Fruit fly (Drosophila melanogaster): Measurements from ENCODE around the gene CTCF.

Gene CTCF

DNA sequence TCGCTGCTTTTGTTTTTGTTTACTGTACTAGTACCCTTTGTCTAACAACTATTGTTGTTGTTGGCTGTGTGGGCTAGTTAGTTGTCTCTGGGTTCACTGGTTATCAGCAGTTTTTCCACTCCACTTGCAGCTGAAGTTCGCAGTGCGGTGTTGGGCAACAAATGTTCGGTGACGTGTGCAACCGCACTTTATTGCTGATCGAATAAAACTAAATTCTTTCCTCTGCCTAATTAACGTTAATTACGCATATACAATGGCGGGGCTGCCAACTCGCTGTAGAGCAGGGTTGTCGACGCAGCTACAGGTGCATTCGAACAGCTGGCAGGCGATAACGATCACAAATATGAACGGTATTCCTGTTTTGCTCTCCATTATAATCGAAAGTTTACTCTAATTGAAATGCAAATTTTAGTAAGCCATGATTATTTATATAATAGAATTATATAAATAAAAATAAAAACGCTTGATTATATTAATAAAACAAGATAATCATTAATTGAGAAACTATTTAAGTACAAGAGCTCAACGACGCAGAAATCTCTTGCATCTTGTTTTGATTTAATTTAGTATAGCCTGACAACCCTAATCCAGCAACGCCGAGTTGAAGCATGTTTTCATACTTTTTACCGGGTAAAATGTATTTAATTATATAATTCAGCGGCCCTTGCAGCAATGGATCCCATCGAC lies 27.8 kb downstream of the CTCF start, which contains the start of the genes mrva, CG42307 and mus312 (continued):
- TF ChIP-seq HmgD (GFP tag; optimal IDR thresholded peaks at IDR 0.05) (no peak), tx (GFP tag; optimal IDR thresholded peaks at IDR 0.05) (no peak), Dp (GFP tag; optimal IDR thresholded peaks at IDR 0.05) (peak; percentile 19), Nf-YB (GFP tag; optimal IDR thresholded peaks at IDR 0.05) (peak; percentile 77), wdn (GFP tag; IDR thresholded peaks at IDR 0.05) (peak; percentile 63), CG16815 (GFP tag; optimal IDR thresholded peaks at IDR 0.05) (peak; percentile 68), CG3847 (GFP tag; IDR thresholded peaks at IDR 0.05) (peak; percentile 93), CG11504 (tag; optimal IDR thresholded peaks at IDR 0.05) (peak; percentile 91), CG32767 (GFP tag; IDR thresholded peaks at IDR 0.05) (peak; percentile 87), CG6175 (GFP tag; IDR thresholded peaks at IDR 0.05) (peak; percentile 34; the same call in 1 of the 3 replicates), disco-r (GFP tag; optimal IDR thresholded peaks at IDR 0.05) (no peak), CG14710 (tag; optimal IDR thresholded peaks at IDR 0.05) (peak; percentile 95), CG16813 (GFP tag; IDR thresholded peaks at IDR 0.05; ENCODE audit: partially characterized antibody) (no peak), Rfx (GFP tag; IDR thresholded peaks at IDR 0.05) (peak; percentile 88), Hand (GFP tag; optimal IDR thresholded peaks at IDR 0.05) (peak; percentile 74), bigmax (GFP tag; optimal IDR thresholded peaks at IDR 0.05) (no peak), Atf-2 (GFP tag; optimal IDR thresholded peaks at IDR 0.05) (peak; percentile 26), bowl (GFP tag; IDR thresholded peaks at IDR 0.05) (no peak), pnt (GFP tag; optimal IDR thresholded peaks at IDR 0.05) (peak; percentile 18), kah (GFP tag; optimal IDR thresholded peaks at IDR 0.05) (peak; percentile 87), zf30C (GFP tag; optimal IDR thresholded peaks at IDR 0.05) (peak; percentile 42), CG2678 (tag; optimal IDR thresholded peaks at IDR 0.05) (no peak), CG15479 (GFP tag; optimal IDR thresholded peaks at IDR 0.05) (peak; percentile 27), CG15601 (tag; optimal IDR thresholded peaks at IDR 0.05) (peak; percentile 93), fd64A (GFP tag; optimal IDR thresholded peaks at IDR 0.05) (peak; percentile 14), CG10209 (GFP tag; optimal IDR thresholded peaks at IDR 0.05) (peak; percentile 89), ase (GFP tag; IDR thresholded peaks at IDR 0.05) (peak; percentile 64; the same call in 2 of the 3 replicates), HLH3B (GFP tag; IDR thresholded peaks at IDR 0.05) (peak; percentile 74), tll (GFP tag; optimal IDR thresholded peaks at IDR 0.05) (peak in 1 of 2 experiments; percentile 17), schlank (tag; optimal IDR thresholded peaks at IDR 0.05) (peak; percentile 54), HLH54F (GFP tag; optimal IDR thresholded peaks at IDR 0.05) (peak; percentile 49), CG5245 (GFP tag; optimal IDR thresholded peaks at IDR 0.05) (peak; percentile 29), CG6854 (GFP tag; optimal IDR thresholded peaks at IDR 0.05) (peak; percentile 44), gfzf (GFP tag; optimal IDR thresholded peaks at IDR 0.05) (no peak), CG8089 (GFP tag; optimal IDR thresholded peaks at IDR 0.05) (peak; percentile 35), sr (GFP tag; IDR thresholded peaks at IDR 0.05) (no peak), sqz (GFP tag; optimal IDR thresholded peaks at IDR 0.05) (no peak), E2f1 (GFP tag; IDR thresholded peaks at IDR 0.05) (peak; percentile 84), CG1233 (GFP tag; optimal IDR thresholded peaks at IDR 0.05) (peak; percentile 57), sens (GFP tag) (peak; percentile 93), sens-2 (GFP tag; IDR thresholded peaks at IDR 0.05) (peak; percentile 43; the same call in 1 of the 2 replicates), CG2889 (GFP tag; IDR thresholded peaks at IDR 0.05) (peak; percentile 71; the same call in 2 of the 3 replicates), CG8478 (optimal IDR thresholded peaks at IDR 0.05) (no peak), oc (tag; optimal IDR thresholded peaks at IDR 0.05) (peak; percentile 84), rib (GFP tag; IDR thresholded peaks at IDR 0.05) (peak; percentile 46), Meics (GFP tag; optimal IDR thresholded peaks at IDR 0.05) (peak; percentile 85), maf-S (GFP tag; optimal IDR thresholded peaks at IDR 0.05) (peak; percentile 5), gcm (GFP tag; optimal IDR thresholded peaks at IDR 0.05) (peak; percentile 93), da (GFP tag; optimal IDR thresholded peaks at IDR 0.05) (no peak), CG13424 (tag; optimal IDR thresholded peaks at IDR 0.05) (peak; percentile 97)
